Fruit fly (Drosophila melanogaster): ENCODE results near the gene ClC-a.

dm6 chr3R:11771492-11771891, 41.5 kb downstream of the ClC-a start:
- TF ChIP-seq Myc (optimal IDR thresholded peaks at IDR 0.05), result no peak
- no peak for TF ChIP-seq h (optimal IDR thresholded peaks at IDR 0.05)

Data from Kc167 (cell line).